Worm (Caenorhabditis elegans): Measurements from ENCODE around the gene mrps-9.

mrps-9 gene

ce11 chrIII:8291268-8292032, 25.6 kb downstream of the mrps-9 start (continued):
- TF ChIP-seq nhr-84 (tag; optimal IDR thresholded peaks at IDR 0.05) (no peak), pqm-1 (tag; optimal IDR thresholded peaks at IDR 0.05) (peak; percentile 83), ces-1 (GFP tag; optimal IDR thresholded peaks at IDR 0.05) (no peak), lin-15B (tag; optimal IDR thresholded peaks at IDR 0.05) (no peak), hpl-2 (GFP tag; optimal IDR thresholded peaks at IDR 0.05) (no peak), C04F5.9 (tag; optimal IDR thresholded peaks at IDR 0.05) (no peak), skn-1 (tag; optimal IDR thresholded peaks at IDR 0.05) (no peak), grh-1 (GFP tag; IDR thresholded peaks at IDR 0.05) (no peak), ceh-8 (GFP tag; optimal IDR thresholded peaks at IDR 0.05) (no peak), zag-1 (tag; optimal IDR thresholded peaks at IDR 0.05) (no peak), lin-14 (GFP tag; optimal IDR thresholded peaks at IDR 0.05) (peak; percentile 12), ceh-90 (tag; optimal IDR thresholded peaks at IDR 0.05) (no peak), hlh-4 (tag; optimal IDR thresholded peaks at IDR 0.05) (no peak), vab-15 (tag; optimal IDR thresholded peaks at IDR 0.05) (no peak), nhr-90 (tag; optimal IDR thresholded peaks at IDR 0.05; ENCODE audit: poor library complexity) (no peak), lin-35 (GFP tag; optimal IDR thresholded peaks at IDR 0.05) (peak in 1 of 2 experiments; percentile 29), egl-13 (tag; optimal IDR thresholded peaks at IDR 0.05) (no peak), nhr-85 (tag) (no peak), hlh-17 (GFP tag; optimal IDR thresholded peaks at IDR 0.05; ENCODE audit: borderline replicate concordance) (no peak), pax-3 (tag; optimal IDR thresholded peaks at IDR 0.05) (no peak), ceh-88 (GFP tag; IDR thresholded peaks at IDR 0.05) (no peak), snu-23 (GFP tag; optimal IDR thresholded peaks at IDR 0.05) (no peak), mep-1 (tag; optimal IDR thresholded peaks at IDR 0.05) (peak; percentile 23), C34B4.2 (tag; optimal IDR thresholded peaks at IDR 0.05) (no peak), nhr-20 (tag; optimal IDR thresholded peaks at IDR 0.05) (no peak), lin-13 (GFP tag; optimal IDR thresholded peaks at IDR 0.05) (no peak), dsc-1 (tag; optimal IDR thresholded peaks at IDR 0.05) (no peak), mab-9 (GFP tag; IDR thresholded peaks at IDR 0.05) (no peak), efl-3 (GFP tag; optimal IDR thresholded peaks at IDR 0.05) (no peak), C16A3.4 (tag; optimal IDR thresholded peaks at IDR 0.05) (no peak), unc-30 (tag; optimal IDR thresholded peaks at IDR 0.05) (no peak), ets-5 (GFP tag; IDR thresholded peaks at IDR 0.05) (no peak), ama-1 (optimal IDR thresholded peaks at IDR 0.05) (no peak), snpc-4 (tag; optimal IDR thresholded peaks at IDR 0.05) (no peak), nhr-47 (tag; optimal IDR thresholded peaks at IDR 0.05) (no peak), ceh-82 (tag; optimal IDR thresholded peaks at IDR 0.05) (no peak), egl-27 (tag; optimal IDR thresholded peaks at IDR 0.05) (no peak), pag-3 (tag; optimal IDR thresholded peaks at IDR 0.05; ENCODE audit: borderline replicate concordance, insufficient read depth) (no peak), unc-62 (GFP tag; optimal IDR thresholded peaks at IDR 0.05) (no peak), nhr-12 (tag; optimal IDR thresholded peaks at IDR 0.05) (no peak), nhr-71 (tag; optimal IDR thresholded peaks at IDR 0.05) (no peak), tlp-1 (tag; optimal IDR thresholded peaks at IDR 0.05) (peak; percentile 65), nhr-19 (GFP tag; conservative IDR thresholded peaks at IDR 0.05) (no peak)

- no peak for TF ChIP-seq nhr-20 (tag; optimal IDR thresholded peaks at IDR 0.05)
- peak; percentile 84 for TF ChIP-seq blmp-1 (tag; optimal IDR thresholded peaks at IDR 0.05)
- TF ChIP-seq mep-1 (tag; optimal IDR thresholded peaks at IDR 0.05), result no peak
- TF ChIP-seq isw-1 (GFP tag; IDR thresholded peaks at IDR 0.05), result no peak
Measured at ce11 chrIII:8293260-8293659, 27.4 kb downstream of the mrps-9 start.
